Worm (Caenorhabditis elegans): Measurements from ENCODE around the gene ttr-10.

ttr-10 gene

DNA sequence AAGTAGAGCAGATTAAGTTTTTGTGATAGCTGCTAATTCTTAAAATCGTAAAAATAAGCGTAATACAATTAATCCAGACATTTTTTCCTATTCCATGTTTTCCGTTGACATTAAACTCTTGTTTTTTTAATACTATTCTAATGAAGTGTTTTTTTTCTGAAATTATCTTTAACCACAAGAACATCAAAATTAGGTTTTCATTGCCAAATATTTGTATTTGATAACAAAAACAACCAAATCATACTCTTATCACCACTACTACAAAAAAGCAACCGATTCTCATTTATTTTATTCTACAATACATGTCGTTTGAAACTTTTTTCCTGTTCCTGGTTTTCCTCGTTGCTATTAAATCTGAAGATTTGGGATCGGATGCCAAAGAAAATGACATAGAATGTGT is 26.6 kb downstream of the ttr-10 start, which contains the start of gene C54F6.17:
Gene C54F6.17 (plus strand): TSS at position 301 of the 400 bp plus-strand sequence.
- TF ChIP-seq efl-1 (optimal IDR thresholded peaks at IDR 0.05) (no peak), efl-1 (GFP tag; optimal IDR thresholded peaks at IDR 0.05 in 1 of 2) (no peak), fkh-8 (tag; optimal IDR thresholded peaks at IDR 0.05) (no peak), nhr-20 (tag; optimal IDR thresholded peaks at IDR 0.05) (no peak), dpl-1 (GFP tag; optimal IDR thresholded peaks at IDR 0.05) (no peak), hlh-4 (tag; optimal IDR thresholded peaks at IDR 0.05) (no peak), rnt-1 (tag; optimal IDR thresholded peaks at IDR 0.05) (no peak), pag-3 (tag; optimal IDR thresholded peaks at IDR 0.05; ENCODE audit: borderline replicate concordance, insufficient read depth) (no peak), isw-1 (GFP tag; IDR thresholded peaks at IDR 0.05) (no peak), fkh-4 (tag; optimal IDR thresholded peaks at IDR 0.05; ENCODE audit: borderline replicate concordance) (no peak), lin-13 (GFP tag; optimal IDR thresholded peaks at IDR 0.05) (no peak)

DNA sequence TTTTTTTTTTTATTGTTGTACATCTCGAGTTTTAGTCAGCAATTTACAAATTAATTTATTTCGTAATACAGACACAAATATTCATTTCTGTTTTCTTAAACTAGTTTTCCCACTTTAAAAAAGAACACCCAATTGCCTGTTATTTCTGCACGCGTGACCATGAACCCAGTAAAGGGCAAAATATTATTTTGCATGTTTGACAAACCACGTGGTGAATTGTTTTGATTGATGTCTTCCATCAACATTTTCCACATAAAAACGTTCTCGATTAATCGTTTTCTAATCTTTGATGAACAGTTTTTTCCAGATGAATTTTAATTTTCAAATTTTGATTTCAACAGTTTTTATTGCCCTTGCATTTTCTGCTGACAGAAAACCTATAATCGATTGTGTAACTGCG is 28.0 kb downstream of the ttr-10 start, which contains the start of gene C54F6.18:
Gene C54F6.18 (plus strand): TSS at position 301 of the 400 bp plus-strand sequence.
- TF ChIP-seq nhr-20 (tag; optimal IDR thresholded peaks at IDR 0.05) (no peak), nhr-237 (tag; optimal IDR thresholded peaks at IDR 0.05) (no peak), fkh-4 (tag; optimal IDR thresholded peaks at IDR 0.05; ENCODE audit: borderline replicate concordance) (no peak), rnt-1 (tag; optimal IDR thresholded peaks at IDR 0.05) (no peak), ceh-90 (tag; optimal IDR thresholded peaks at IDR 0.05) (no peak), nhr-71 (tag; optimal IDR thresholded peaks at IDR 0.05) (no peak), pax-3 (tag; optimal IDR thresholded peaks at IDR 0.05) (no peak), egl-13 (tag; optimal IDR thresholded peaks at IDR 0.05) (no peak), nhr-90 (tag; optimal IDR thresholded peaks at IDR 0.05; ENCODE audit: poor library complexity) (no peak), mab-9 (GFP tag; IDR thresholded peaks at IDR 0.05) (no peak), C04F5.9 (tag; optimal IDR thresholded peaks at IDR 0.05) (no peak)

DNA sequence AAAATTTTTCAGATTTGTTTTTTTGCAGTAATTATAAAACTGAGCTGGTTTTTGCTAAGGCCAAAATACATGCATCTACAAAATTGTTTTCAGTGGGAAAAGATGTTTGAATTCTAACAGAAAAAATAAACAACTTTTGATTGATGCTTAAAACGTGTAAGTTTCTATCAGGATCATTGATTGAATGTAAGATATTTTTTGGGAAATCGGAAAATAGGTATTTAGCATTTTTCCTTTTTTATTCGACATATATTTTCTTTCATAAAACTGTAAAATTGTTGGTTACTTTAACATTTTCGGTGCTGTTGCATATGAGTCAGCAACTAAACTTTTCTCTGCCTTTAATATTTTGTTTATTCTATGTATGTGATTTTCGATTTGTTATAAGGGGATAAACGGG is 29.3 kb downstream of the ttr-10 start, which contains the start of gene C54F6.20:
Gene C54F6.20 (plus strand): TSS at position 301 of the 400 bp plus-strand sequence.
- no peak for TF ChIP-seq ets-5 (GFP tag; IDR thresholded peaks at IDR 0.05)
- no peak for TF ChIP-seq efl-1 (optimal IDR thresholded peaks at IDR 0.05)
- peak in 1 of 2 experiments; percentile 54 for TF ChIP-seq efl-1 (GFP tag; optimal IDR thresholded peaks at IDR 0.05 in 1 of 2)

DNA sequence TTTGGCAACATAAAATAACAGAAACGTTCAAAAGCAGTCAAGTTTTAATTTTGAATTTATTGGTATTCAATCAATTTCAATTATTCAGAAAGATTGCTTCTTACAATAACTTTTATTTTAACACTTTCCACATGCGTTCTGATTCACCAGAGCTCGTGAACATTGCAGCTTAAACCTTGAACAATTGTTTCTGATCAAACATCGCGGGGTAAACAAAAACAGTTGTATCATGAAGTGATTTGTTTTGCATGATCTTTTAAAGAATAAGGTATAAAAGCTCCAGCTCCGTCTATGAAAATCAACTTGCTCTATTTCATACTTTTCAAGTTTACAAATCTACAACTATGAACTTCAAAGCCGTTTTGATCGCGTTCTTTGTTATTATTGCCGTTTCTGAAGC is 30.3 kb downstream of the ttr-10 start, which contains the start of gene C54F6.6:
Gene C54F6.6 (plus strand): TSS at position 301 of the 400 bp plus-strand sequence.
- no peak for TF ChIP-seq ets-5 (GFP tag; IDR thresholded peaks at IDR 0.05)
- TF ChIP-seq lin-35 (GFP tag; optimal IDR thresholded peaks at IDR 0.05) = no peak
- no peak for TF ChIP-seq isw-1 (GFP tag; IDR thresholded peaks at IDR 0.05)
- no peak for TF ChIP-seq nhr-85 (tag)
- TF ChIP-seq aly-2 (tag; optimal IDR thresholded peaks at IDR 0.05) = no peak
- TF ChIP-seq zag-1 (tag; optimal IDR thresholded peaks at IDR 0.05) = no peak
- TF ChIP-seq zip-4 (GFP tag; optimal IDR thresholded peaks at IDR 0.05) = no peak
- no peak for TF ChIP-seq unc-130 (tag; optimal IDR thresholded peaks at IDR 0.05)
- no peak for TF ChIP-seq C04F5.9 (tag; optimal IDR thresholded peaks at IDR 0.05)
- no peak for TF ChIP-seq grh-1 (GFP tag; IDR thresholded peaks at IDR 0.05)
- no peak for TF ChIP-seq lin-15B (tag; optimal IDR thresholded peaks at IDR 0.05)
- TF ChIP-seq ceh-82 (tag; optimal IDR thresholded peaks at IDR 0.05) = no peak
- TF ChIP-seq ceh-90 (tag; optimal IDR thresholded peaks at IDR 0.05) = no peak
- TF ChIP-seq lin-13 (GFP tag; optimal IDR thresholded peaks at IDR 0.05) = no peak
- no peak for TF ChIP-seq swsn-7 (tag; optimal IDR thresholded peaks at IDR 0.05)
- no peak for TF ChIP-seq dpl-1 (GFP tag; optimal IDR thresholded peaks at IDR 0.05)
- TF ChIP-seq lin-14 (GFP tag; optimal IDR thresholded peaks at IDR 0.05) = no peak
- no peak for TF ChIP-seq nhr-84 (tag; optimal IDR thresholded peaks at IDR 0.05)

DNA sequence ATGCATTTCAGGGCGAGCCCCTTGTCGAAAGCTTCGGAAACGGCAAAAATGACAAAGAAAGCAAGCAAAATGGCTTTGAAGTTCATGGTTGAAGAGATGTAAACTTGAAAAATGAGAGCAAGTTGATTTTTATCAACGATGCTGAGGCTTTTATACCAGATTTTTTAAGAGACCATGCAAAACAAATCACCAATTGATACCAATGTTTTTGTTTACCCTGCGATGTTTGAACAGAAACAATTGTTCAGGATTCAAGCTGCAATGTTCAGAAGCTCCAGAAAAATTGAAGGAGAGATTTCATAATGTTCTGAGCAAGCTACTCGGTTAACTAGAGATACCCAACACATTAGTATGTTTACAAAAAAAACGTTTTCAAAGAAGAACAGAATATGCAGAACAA is 31.4 kb downstream of the ttr-10 start, which contains the start of gene C54F6.15:
Gene C54F6.15 (minus strand): TSS at position 101 of the 400 bp plus-strand sequence.
- TF ChIP-seq ceh-82 (tag; optimal IDR thresholded peaks at IDR 0.05) = no peak
- TF ChIP-seq pag-3 (tag; optimal IDR thresholded peaks at IDR 0.05; ENCODE audit: borderline replicate concordance, insufficient read depth) = no peak
- TF ChIP-seq jun-1 (tag; optimal IDR thresholded peaks at IDR 0.05) = no peak
- no peak for TF ChIP-seq vab-15 (tag; optimal IDR thresholded peaks at IDR 0.05)
- TF ChIP-seq fkh-10 (GFP tag; optimal IDR thresholded peaks at IDR 0.05) = no peak
- TF ChIP-seq hpl-2 (GFP tag; optimal IDR thresholded peaks at IDR 0.05) = no peak
- TF ChIP-seq blmp-1 (tag; optimal IDR thresholded peaks at IDR 0.05) = no peak
- no peak for TF ChIP-seq unc-62 (GFP tag; optimal IDR thresholded peaks at IDR 0.05)
- no peak for TF ChIP-seq nhr-20 (tag; optimal IDR thresholded peaks at IDR 0.05)
- no peak for TF ChIP-seq tbx-2 (tag; optimal IDR thresholded peaks at IDR 0.05)
- TF ChIP-seq lin-14 (GFP tag; optimal IDR thresholded peaks at IDR 0.05) = no peak
- no peak for TF ChIP-seq sptf-1 (tag; optimal IDR thresholded peaks at IDR 0.05)
- no peak for TF ChIP-seq rnt-1 (tag; optimal IDR thresholded peaks at IDR 0.05)
- TF ChIP-seq ceh-63 (GFP tag; optimal IDR thresholded peaks at IDR 0.05) = no peak
- no peak for TF ChIP-seq pqm-1 (tag; optimal IDR thresholded peaks at IDR 0.05)
